Worm (Caenorhabditis elegans): Measurements from ENCODE around the gene T21E8.5.

ce11 chrX:10883203-10883602 lies 2.8 kb upstream of the T21E8.5 start, which contains the start of gene T21E8.7:
- TF ChIP-seq madf-6 (GFP tag; IDR thresholded peaks at IDR 0.05) (no peak), B0336.3 (GFP tag; IDR thresholded peaks at IDR 0.05) (no peak)
